Worm (Caenorhabditis elegans): Measurements from ENCODE around the gene F21A3.2.

Gene F21A3.2

DNA sequence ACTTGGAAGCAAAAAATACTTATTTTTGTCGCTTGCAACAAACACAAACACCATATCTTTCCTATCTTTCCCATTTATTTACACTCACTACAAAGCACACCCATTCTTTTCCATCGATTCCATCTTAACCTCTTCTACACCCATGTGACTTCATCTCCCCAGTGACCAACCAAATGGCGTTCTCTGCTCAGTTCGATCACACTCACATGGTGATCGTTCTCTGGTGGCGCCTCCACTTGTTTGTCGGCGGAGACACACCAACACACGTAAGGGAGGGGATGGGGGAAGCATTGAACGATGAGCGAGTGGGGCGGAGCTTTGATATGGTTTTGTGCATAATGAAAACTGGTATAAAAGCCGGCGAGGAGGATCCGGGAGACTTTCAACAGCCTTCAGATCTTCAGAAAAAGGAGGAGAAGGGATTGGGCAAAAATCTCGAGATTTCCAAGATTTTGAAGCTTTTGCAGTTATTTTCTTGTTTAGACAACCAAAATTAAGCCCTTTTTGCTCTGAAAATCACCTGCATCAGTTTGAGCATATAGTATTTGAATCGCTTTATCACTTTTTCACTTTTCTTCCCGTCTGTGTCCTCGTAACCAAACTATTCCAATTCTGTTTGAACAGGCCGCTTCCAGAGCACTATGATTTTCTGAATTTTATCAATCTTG is 32.9 kb upstream of the F21A3.2 start (continued):
- peak; percentile 90 for TF ChIP-seq mep-1 (tag; optimal IDR thresholded peaks at IDR 0.05)
- TF ChIP-seq fkh-10 (GFP tag; optimal IDR thresholded peaks at IDR 0.05), result no peak
- no peak for TF ChIP-seq zag-1 (tag; optimal IDR thresholded peaks at IDR 0.05)
- no peak for TF ChIP-seq zfp-2 (tag; optimal IDR thresholded peaks at IDR 0.05)
- TF ChIP-seq Y48G9A.11 (GFP tag; IDR thresholded peaks at IDR 0.05), result no peak
- no peak for TF ChIP-seq Y75B8A.6 (GFP tag; IDR thresholded peaks at IDR 0.05)
- TF ChIP-seq spr-1 (tag; optimal IDR thresholded peaks at IDR 0.05), result no peak
- TF ChIP-seq madf-9 (GFP tag; conservative IDR thresholded peaks at IDR 0.05), result no peak
- no peak for TF ChIP-seq ZK337.2 (GFP tag; IDR thresholded peaks at IDR 0.05)
- TF ChIP-seq F44E2.7 (GFP tag; IDR thresholded peaks at IDR 0.05), result no peak
- TF ChIP-seq duxl-1 (tag; optimal IDR thresholded peaks at IDR 0.05; ENCODE audit: poor library complexity), result peak; percentile 76
- peak; percentile 69; the same call in 1 of the 2 replicates for TF ChIP-seq mdt-29 (GFP tag; IDR thresholded peaks at IDR 0.05)
- peak in 1 of 2 experiments; percentile 54 for TF ChIP-seq daf-16 (GFP tag; optimal IDR thresholded peaks at IDR 0.05)
- TF ChIP-seq daf-16 (tag; optimal IDR thresholded peaks at IDR 0.05), result peak; percentile 76
- TF ChIP-seq php-3 (GFP tag; IDR thresholded peaks at IDR 0.05), result peak; percentile 52; the same call in 1 of the 2 replicates
- TF ChIP-seq D1046.2 (GFP tag; IDR thresholded peaks at IDR 0.05), result no peak
- no peak for TF ChIP-seq sdz-12 (GFP tag; optimal IDR thresholded peaks at IDR 0.05)
- no peak for TF ChIP-seq ceh-44 (GFP tag; IDR thresholded peaks at IDR 0.05)
- no peak for TF ChIP-seq daf-8 (GFP tag; IDR thresholded peaks at IDR 0.05)
- no peak for TF ChIP-seq saeg-2 (GFP tag; IDR thresholded peaks at IDR 0.05)
- TF ChIP-seq nhr-11 (tag; optimal IDR thresholded peaks at IDR 0.05), result peak; percentile 93
- TF ChIP-seq ctbp-1 (GFP tag; IDR thresholded peaks at IDR 0.05), result 0 out of 2 replicates have a peak, but pooled peaks have one; percentile 29
- TF ChIP-seq ceh-28 (tag; optimal IDR thresholded peaks at IDR 0.05), result no peak
- TF ChIP-seq rbr-2 (tag; optimal IDR thresholded peaks at IDR 0.05), result peak; percentile 63
- peak; percentile 64 for TF ChIP-seq dpl-1 (GFP tag; optimal IDR thresholded peaks at IDR 0.05)
- TF ChIP-seq skn-1 (tag; optimal IDR thresholded peaks at IDR 0.05), result no peak
- no peak for TF ChIP-seq aly-2 (tag; optimal IDR thresholded peaks at IDR 0.05)
- TF ChIP-seq gei-8 (GFP tag; optimal IDR thresholded peaks at IDR 0.05), result no peak
- no peak for TF ChIP-seq pha-4 (GFP tag; IDR thresholded peaks at IDR 0.05)
- no peak for TF ChIP-seq pha-4 (tag; optimal IDR thresholded peaks at IDR 0.05)
- TF ChIP-seq lir-3 (tag; optimal IDR thresholded peaks at IDR 0.05), result no peak
- no peak for TF ChIP-seq arid-1 (GFP tag; conservative IDR thresholded peaks at IDR 0.05)
- TF ChIP-seq ceh-62 (tag; optimal IDR thresholded peaks at IDR 0.05), result no peak
- peak; percentile 93 for TF ChIP-seq hlh-11 (tag; optimal IDR thresholded peaks at IDR 0.05)
- TF ChIP-seq ama-1 (optimal IDR thresholded peaks at IDR 0.05), result peak; percentile 96
- peak; percentile 60 to 98 for TF ChIP-seq mdl-1 (tag; optimal IDR thresholded peaks at IDR 0.05)
- TF ChIP-seq aha-1 (tag), result peak; percentile 99
- TF ChIP-seq dmd-8 (GFP tag; IDR thresholded peaks at IDR 0.05), result no peak
- no peak for TF ChIP-seq Y105C5A.15 (GFP tag; IDR thresholded peaks at IDR 0.05)
- TF ChIP-seq mxl-3 (GFP tag; optimal IDR thresholded peaks at IDR 0.05), result peak; percentile 64
- no peak for TF ChIP-seq tag-97 (GFP tag; IDR thresholded peaks at IDR 0.05)
- TF ChIP-seq madf-5 (GFP tag; IDR thresholded peaks at IDR 0.05), result no peak
- no peak for TF ChIP-seq spr-3 (GFP tag; optimal IDR thresholded peaks at IDR 0.05)
- no peak for TF ChIP-seq mxl-2 (GFP tag; conservative IDR thresholded peaks at IDR 0.05)
- no peak for TF ChIP-seq lin-39 (tag; optimal IDR thresholded peaks at IDR 0.05)
- no peak for TF ChIP-seq lin-29 (GFP tag; IDR thresholded peaks at IDR 0.05)
- no peak for TF ChIP-seq zfp-3 (GFP tag; conservative IDR thresholded peaks at IDR 0.05)
- no peak for TF ChIP-seq lim-7 (GFP tag; IDR thresholded peaks at IDR 0.05)
- no peak for TF ChIP-seq attf-4 (tag; optimal IDR thresholded peaks at IDR 0.05)
- peak in 1 of 2 experiments; percentile 70 for TF ChIP-seq hif-1 (tag; optimal IDR thresholded peaks at IDR 0.05)
- no peak; the same call in 1 of the 2 replicates for TF ChIP-seq tra-1 (GFP tag; IDR thresholded peaks at IDR 0.05)
- TF ChIP-seq F37D6.2 (tag; optimal IDR thresholded peaks at IDR 0.05), result peak; percentile 34
